Fruit fly (Drosophila melanogaster) whole organism, prepupa: ENCODE measurements around the gene org-1.

ENCODE experiments used
- CG1621 ChIP-seq: fragments of 200-800 bp; sonication (Bioruptor generic); optimal IDR thresholded peaks from 3 replicates; lab custom pipeline; 2018; ENCODE audit warnings: missing biosample characterization, mild to moderate bottlenecking, missing genetic modification characterization
- CG4318 ChIP-seq: fragments of 200-800 bp; sonication (Bioruptor generic); optimal IDR thresholded peaks from 3 replicates; lab custom pipeline; 2017; ENCODE audit warnings: missing biosample characterization, mild to moderate bottlenecking, missing genetic modification characterization

DNA sequence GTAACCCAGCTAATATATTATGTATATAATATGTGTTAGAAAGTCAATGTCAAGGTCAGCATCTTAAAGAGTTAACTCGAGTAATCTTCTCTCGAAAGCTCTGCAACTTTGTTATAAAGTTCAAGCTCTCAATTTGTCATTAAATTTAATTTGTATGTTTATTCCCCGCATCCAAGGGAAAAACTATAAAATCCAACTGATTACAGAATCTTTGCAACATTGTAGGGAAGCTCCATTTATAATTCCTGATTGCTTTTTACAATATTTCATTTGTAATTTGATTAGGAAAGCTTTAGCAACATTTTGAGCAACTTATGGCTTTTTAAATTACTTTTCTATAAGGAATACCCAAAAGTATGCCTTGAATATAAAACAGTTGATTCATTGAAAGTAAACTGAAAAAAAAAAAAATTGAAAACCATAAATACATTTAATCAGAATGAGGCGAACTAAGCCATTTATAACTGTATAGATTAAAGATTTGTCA is 11.9 kb upstream of the org-1 start:
- TF ChIP-seq CG1621 (tag; lab: Kevin White, UChicago), result no peak
- no peak for TF ChIP-seq CG4318
